Fruit fly (Drosophila melanogaster) whole organism, wandering third instar larva: Measurements from ENCODE around the gene ACXA.

Source experiments
- Abd-B ChIP-seq: fragments of >200 bp; optimal IDR thresholded peaks from 2 replicates; lab custom pipeline; 2017; ENCODE audit warnings: missing biosample characterization, missing genetic modification characterization
- CG32264 ChIP-seq: fragments of 200-800 bp; sonication (Bioruptor generic); optimal IDR thresholded peaks from 2 replicates; lab custom pipeline; 2016; ENCODE audit warnings: missing biosample characterization, missing genetic modification characterization
- CG9705 ChIP-seq: fragments of 200-800 bp; sonication (Bioruptor generic); optimal IDR thresholded peaks from 2 replicates; lab custom pipeline; 2018; ENCODE audit warnings: missing biosample characterization, mild to moderate bottlenecking, missing genetic modification characterization
- Dfd ChIP-seq: fragments of >200 bp; optimal IDR thresholded peaks from 2 replicates; lab custom pipeline; 2017; ENCODE audit warnings: missing biosample characterization, missing genetic modification characterization
- HLH106 ChIP-seq: fragments of 200-800 bp; optimal IDR thresholded peaks from 3 replicates; lab custom pipeline; 2019; ENCODE audit warnings: missing biosample characterization, mild to moderate bottlenecking, missing genetic modification characterization, moderate library complexity
- Hnf4 ChIP-seq: fragments of 200-800 bp; sonication (Bioruptor generic); optimal IDR thresholded peaks from 2 replicates; lab custom pipeline; 2016; ENCODE audit warnings: missing biosample characterization, mild to moderate bottlenecking, missing genetic modification characterization
- Hr78 ChIP-seq: fragments of >200 bp; optimal IDR thresholded peaks from 2 replicates; lab custom pipeline; 2017; ENCODE audit warnings: missing biosample characterization, missing genetic modification characterization
- Hr83 ChIP-seq: fragments of 200-300 bp; sonication (Bioruptor generic); optimal IDR thresholded peaks from 2 replicates; lab custom pipeline; 2016; ENCODE audit warnings: missing biosample characterization, mild to moderate bottlenecking, missing genetic modification characterization, moderate library complexity; ENCODE audit not compliant: poor library complexity, severe bottlenecking
- Jra ChIP-seq: sonication (Bioruptor generic); optimal IDR thresholded peaks from 2 replicates; lab custom pipeline; 2016; ENCODE audit warnings: missing biosample characterization, missing genetic modification characterization
- Mio ChIP-seq: sonication (Bioruptor generic); optimal IDR thresholded peaks from 2 replicates; lab custom pipeline; 2016; ENCODE audit warnings: missing biosample characterization, missing genetic modification characterization
- Myc ChIP-seq: fragments of >200 bp; optimal IDR thresholded peaks from 2 replicates; lab custom pipeline; 2017
- N ChIP-seq: fragments of >200 bp; optimal IDR thresholded peaks from 2 replicates; lab custom pipeline; 2018; ENCODE audit warnings: missing biosample characterization, missing external identifiers, missing genetic modification characterization
- OdsH ChIP-seq: fragments of 200-800 bp; sonication (Bioruptor generic); optimal IDR thresholded peaks from 2 replicates; lab custom pipeline; 2016; ENCODE audit warnings: missing biosample characterization, mild to moderate bottlenecking, missing genetic modification characterization
- Rel ChIP-seq, 2 experiments: fragments of 200-800 bp; sonication (Bioruptor generic) in 1 of 2; optimal IDR thresholded peaks; 2 replicates in 1 of 2; 3 replicates in 1 of 2; lab custom pipeline; 2016 to 2019; ENCODE audit warnings: mild to moderate bottlenecking in 2 of 2, missing biosample characterization in 2 of 2, missing genetic modification characterization in 2 of 2, moderate library complexity in 1 of 2
- Sp1 ChIP-seq: fragments of 200-800 bp; sonication (Bioruptor generic); optimal IDR thresholded peaks from 3 replicates; lab custom pipeline; 2019; ENCODE audit warnings: missing biosample characterization, mild to moderate bottlenecking, missing genetic modification characterization, moderate library complexity
- Vsx2 ChIP-seq: fragments of 200-300, 225-300 bp; sonication (Bioruptor generic); optimal IDR thresholded peaks from 2 replicates; lab custom pipeline; 2018; ENCODE audit warnings: missing biosample characterization, missing genetic modification characterization; ENCODE audit not compliant: partially characterized antibody
- br ChIP-seq: fragments of 200-800 bp; sonication (Bioruptor generic); optimal IDR thresholded peaks from 2 replicates; lab custom pipeline; 2016; ENCODE audit warnings: missing biosample characterization, missing genetic modification characterization
- brk ChIP-seq: fragments of 200-800 bp; sonication (Bioruptor generic); optimal IDR thresholded peaks from 2 replicates; lab custom pipeline; 2016; ENCODE audit warnings: missing biosample characterization, mild to moderate bottlenecking, missing genetic modification characterization
- dl ChIP-seq, 2 experiments: fragments of 175-275, 200-275 bp in 1 of 2; fragments of 200-275 bp in 1 of 2; sonication (Bioruptor generic); optimal IDR thresholded peaks; lab custom pipeline; 2018; ENCODE audit warnings: mild to moderate bottlenecking in 2 of 2, missing biosample characterization in 2 of 2, missing genetic modification characterization in 2 of 2, moderate library complexity in 2 of 2; ENCODE audit not compliant: partially characterized antibody in 2 of 2, insufficient read depth in 1 of 2
- dmrt93B ChIP-seq: fragments of 200-800 bp; sonication (Bioruptor generic); optimal IDR thresholded peaks from 2 replicates; lab custom pipeline; 2018; ENCODE audit warnings: missing biosample characterization, mild to moderate bottlenecking, missing genetic modification characterization
- dsf ChIP-seq: sonication (Bioruptor generic); optimal IDR thresholded peaks from 2 replicates; lab custom pipeline; 2016; ENCODE audit warnings: missing biosample characterization, missing genetic modification characterization, borderline replicate concordance
- fru ChIP-seq: fragments of 200-800 bp; sonication (Bioruptor generic); optimal IDR thresholded peaks from 3 replicates; lab custom pipeline; 2016; ENCODE audit warnings: missing biosample characterization, mild to moderate bottlenecking, missing genetic modification characterization
- h ChIP-seq: fragments of 200-800 bp; sonication (Bioruptor generic); optimal IDR thresholded peaks from 3 replicates; lab custom pipeline; 2016; ENCODE audit warnings: missing biosample characterization, mild to moderate bottlenecking, missing genetic modification characterization
- jim ChIP-seq: fragments of 175-275, 200-325 bp; sonication (Bioruptor generic); optimal IDR thresholded peaks from 2 replicates; lab custom pipeline; 2016; ENCODE audit warnings: missing biosample characterization, mild to moderate bottlenecking, missing genetic modification characterization
- lola ChIP-seq: fragments of >200 bp; optimal IDR thresholded peaks from 2 replicates; lab custom pipeline; 2017; ENCODE audit warnings: missing biosample characterization, missing genetic modification characterization
- pan ChIP-seq: fragments of >200 bp; optimal IDR thresholded peaks from 2 replicates; lab custom pipeline; 2017
- psq ChIP-seq: fragments of 200-800 bp; sonication (Bioruptor generic); optimal IDR thresholded peaks from 3 replicates; lab custom pipeline; 2017; ENCODE audit warnings: missing biosample characterization, mild to moderate bottlenecking, missing genetic modification characterization, moderate library complexity
- rgr ChIP-seq: fragments of 200-800 bp; sonication (Bioruptor generic); optimal IDR thresholded peaks from 3 replicates; lab custom pipeline; 2016; ENCODE audit warnings: missing biosample characterization, mild to moderate bottlenecking, missing genetic modification characterization
- sage ChIP-seq: fragments of 200-800 bp; sonication (Bioruptor generic); optimal IDR thresholded peaks from 2 replicates; lab custom pipeline; 2016; ENCODE audit warnings: missing biosample characterization, mild to moderate bottlenecking, missing genetic modification characterization
- sv ChIP-seq: fragments of 200-800 bp; sonication (Bioruptor generic); optimal IDR thresholded peaks from 3 replicates; lab custom pipeline; 2016; ENCODE audit warnings: missing biosample characterization, missing genetic modification characterization
- tai ChIP-seq: sonication (Bioruptor generic); optimal IDR thresholded peaks from 2 replicates; lab custom pipeline; 2016; ENCODE audit warnings: missing biosample characterization, missing genetic modification characterization
- usp ChIP-seq: fragments of >200 bp; optimal IDR thresholded peaks from 2 replicates; lab custom pipeline; 2017; ENCODE audit warnings: missing biosample characterization, missing genetic modification characterization

Gene ACXA

DNA sequence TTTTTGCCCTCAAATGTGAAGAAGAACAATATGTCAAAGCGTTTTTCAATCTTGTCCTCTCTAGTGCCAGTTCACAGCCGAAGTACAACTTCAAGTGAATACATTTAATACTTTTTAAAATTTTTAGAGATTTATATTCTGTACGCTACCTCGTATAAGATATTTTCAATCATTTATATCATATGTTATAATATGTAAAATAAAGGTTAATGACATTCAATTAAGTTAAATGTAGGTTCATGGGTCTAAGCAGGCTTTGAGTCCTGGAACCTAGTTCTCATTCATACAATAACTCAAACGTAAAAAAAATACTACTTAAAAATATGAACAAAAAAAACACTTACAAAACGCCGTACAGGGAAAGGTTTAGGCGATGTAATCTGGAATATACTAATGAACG lies at the start of gene ACXA:
Gene ACXA (plus strand): TSS at position 301 of the 400 bp plus-strand sequence.
- TF ChIP-seq sv (GFP tag; lab: Kevin White, UChicago), result no peak
- TF ChIP-seq tai, result no peak
- TF ChIP-seq Myc (lab: Kevin White, UChicago), result no peak
- no peak for TF ChIP-seq Vsx2 (GFP tag; lab: Kevin White, UChicago)
- no peak for TF ChIP-seq rgr (GFP tag; lab: Kevin White, UChicago)
- TF ChIP-seq Sp1, result no peak
- TF ChIP-seq fru, result no peak

DNA sequence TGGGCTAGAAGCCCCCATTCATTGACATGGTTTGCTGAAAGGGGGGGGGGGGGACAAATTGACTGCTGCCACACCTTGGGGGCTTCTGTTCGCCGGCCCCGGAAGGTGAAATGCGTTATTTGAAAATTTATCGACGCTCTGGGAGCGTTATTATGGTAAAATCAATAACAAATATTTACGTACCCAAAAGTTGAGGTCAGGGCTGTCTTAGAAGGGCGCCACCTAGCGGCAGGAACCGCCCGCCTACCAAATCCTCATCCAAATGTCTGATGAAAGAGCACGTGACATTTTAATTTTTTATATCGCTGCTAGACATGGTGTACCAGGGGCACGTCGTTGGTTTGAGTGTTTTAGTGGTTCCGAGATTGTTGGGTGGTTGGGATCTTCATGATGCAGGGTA lies 40.5 kb upstream of the ACXA start:
- TF ChIP-seq h (GFP tag; lab: Kevin White, UChicago) (no peak), Myc (lab: Kevin White, UChicago) (no peak), Mio (GFP tag; lab: Kevin White, UChicago) (no peak), dmrt93B (GFP tag; lab: Kevin White, UChicago) (no peak), dsf (GFP tag; lab: Kevin White, UChicago) (no peak), jim (GFP tag; lab: Kevin White, UChicago) (no peak), N (GFP tag; lab: Kevin White, UChicago) (no peak), sv (GFP tag; lab: Kevin White, UChicago) (no peak), CG9705 (GFP tag; lab: Kevin White, UChicago) (no peak), brk (GFP tag; lab: Kevin White, UChicago) (no peak), OdsH (GFP tag; lab: Kevin White, UChicago) (no peak), dl (GFP tag; optimal IDR thresholded peaks at IDR 0.05; lab: Kevin White, UChicago; ENCODE audit: insufficient read depth in 1 of 2, partially characterized antibody in 2 of 2) (no peak), CG32264 (no peak)

DNA sequence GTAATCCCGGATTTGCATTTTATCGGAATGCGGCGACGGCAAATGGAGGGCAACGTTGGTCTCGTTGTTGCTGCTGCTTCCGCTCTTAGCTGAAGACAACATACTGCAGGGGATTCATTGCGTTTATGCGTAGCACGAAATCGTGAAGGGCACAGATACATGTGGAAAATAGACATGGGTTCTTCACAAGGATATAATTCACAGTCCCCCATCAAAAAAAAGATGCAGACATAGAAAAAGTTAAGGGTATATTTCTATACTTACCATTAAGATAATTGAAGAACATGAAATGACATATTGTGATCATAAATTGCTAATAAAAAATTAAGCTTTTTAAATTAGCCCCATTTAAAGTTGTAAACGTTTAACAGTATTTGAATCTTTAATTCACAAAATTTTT lies 29.2 kb upstream of the ACXA start:
- TF ChIP-seq CG32264 (no peak), Myc (lab: Kevin White, UChicago) (no peak), Rel (GFP tag; optimal IDR thresholded peaks at IDR 0.05; lab: Kevin White, UChicago) (no peak), Rel (tag; optimal IDR thresholded peaks at IDR 0.05; lab: Kevin White, UChicago) (no peak), rgr (GFP tag; lab: Kevin White, UChicago) (no peak), Jra (GFP tag; lab: Kevin White, UChicago) (no peak), dmrt93B (GFP tag; lab: Kevin White, UChicago) (no peak), OdsH (GFP tag; lab: Kevin White, UChicago) (no peak), sv (GFP tag; lab: Kevin White, UChicago) (no peak), usp (GFP tag; lab: Kevin White, UChicago) (no peak)

DNA sequence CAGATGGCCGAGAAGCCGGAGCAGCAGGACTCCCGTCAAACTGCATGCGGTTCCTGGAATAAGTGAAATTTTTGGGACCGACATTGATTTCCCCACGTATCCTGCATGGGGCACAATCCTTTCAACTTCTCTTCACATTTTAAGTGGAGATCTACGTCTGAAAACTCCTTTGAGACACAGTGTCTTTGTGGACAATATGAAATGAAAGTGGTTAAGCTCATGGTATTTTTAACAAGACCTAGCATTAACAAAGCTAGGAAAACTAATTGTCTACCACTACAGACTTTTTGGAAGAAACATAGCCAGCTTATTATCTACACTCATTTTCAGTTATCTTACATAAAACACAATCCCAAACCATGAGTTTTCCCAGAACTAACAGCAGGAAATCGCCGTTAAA lies 8.7 kb upstream of the ACXA start, which contains the start of gene ACXC:
Gene ACXC (plus strand): TSS at position 301 of the 400 bp plus-strand sequence.
- TF ChIP-seq psq (GFP tag; lab: Kevin White, UChicago) (no peak), Hr83 (no peak), sage (GFP tag; lab: Kevin White, UChicago) (no peak), fru (no peak), dsf (GFP tag; lab: Kevin White, UChicago) (no peak)

DNA sequence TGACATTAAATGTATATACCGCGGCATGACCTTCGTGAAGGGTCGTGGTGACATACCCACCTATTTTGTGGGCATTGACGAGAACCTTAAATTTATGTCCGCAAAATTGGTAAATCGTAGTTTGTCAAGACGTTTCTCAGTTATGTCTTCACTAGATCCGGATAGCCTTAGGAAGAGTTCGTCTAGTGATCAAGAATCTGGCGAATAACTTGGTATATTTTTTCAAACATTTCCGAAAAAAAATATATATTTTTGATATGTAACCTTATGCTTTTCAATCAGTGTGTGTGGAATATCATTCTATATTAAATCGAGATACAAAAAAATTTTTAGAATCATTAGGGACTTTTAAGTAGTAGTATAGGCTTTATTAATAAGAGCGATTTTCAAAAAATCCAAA lies 4.4 kb upstream of the ACXA start, which contains the start of gene ACXB:
Gene ACXB (plus strand): TSS at position 301 of the 400 bp plus-strand sequence.
- no peak for TF ChIP-seq Hr78
- TF ChIP-seq Mio (GFP tag; lab: Kevin White, UChicago), result no peak
- TF ChIP-seq OdsH (GFP tag; lab: Kevin White, UChicago), result no peak
- TF ChIP-seq Myc (lab: Kevin White, UChicago), result no peak
- TF ChIP-seq Abd-B, result no peak
- no peak for TF ChIP-seq Hnf4 (GFP tag; lab: Kevin White, UChicago)
- TF ChIP-seq HLH106 (tag; lab: Kevin White, UChicago), result no peak
- TF ChIP-seq sv (GFP tag; lab: Kevin White, UChicago), result no peak
- no peak for TF ChIP-seq pan (lab: Kevin White, UChicago)
- no peak for TF ChIP-seq br (GFP tag; lab: Kevin White, UChicago)
- TF ChIP-seq dmrt93B (GFP tag; lab: Kevin White, UChicago), result no peak
- TF ChIP-seq Jra (GFP tag; lab: Kevin White, UChicago), result no peak
- no peak for TF ChIP-seq jim (GFP tag; lab: Kevin White, UChicago)
- TF ChIP-seq tai, result no peak
- no peak for TF ChIP-seq dsf (GFP tag; lab: Kevin White, UChicago)
- no peak for TF ChIP-seq CG9705 (GFP tag; lab: Kevin White, UChicago)
- no peak for TF ChIP-seq Hr83
- TF ChIP-seq Dfd (GFP tag; lab: Kevin White, UChicago), result no peak
- no peak for TF ChIP-seq brk (GFP tag; lab: Kevin White, UChicago)
- no peak for TF ChIP-seq lola (GFP tag; lab: Kevin White, UChicago)
